Worm (Caenorhabditis elegans): ENCODE measurements around the gene W02A2.5.

The W02A2.5 gene

ce11 chrIV:13369120-13369842 lies 26.6 kb downstream of the W02A2.5 start, which contains the start of gene agt-1:
agt-1 (minus strand) TSS chrIV:13369412.
- no peak for TF ChIP-seq pqm-1 (tag; optimal IDR thresholded peaks at IDR 0.05)
- TF ChIP-seq jun-1 (tag; optimal IDR thresholded peaks at IDR 0.05), result no peak
- TF ChIP-seq ceh-82 (tag; optimal IDR thresholded peaks at IDR 0.05), result no peak
- TF ChIP-seq nhr-28 (tag; optimal IDR thresholded peaks at IDR 0.05), result no peak
- TF ChIP-seq sea-2 (GFP tag; optimal IDR thresholded peaks at IDR 0.05), result no peak
- no peak for TF ChIP-seq nhr-76 (tag; optimal IDR thresholded peaks at IDR 0.05)
- no peak for TF ChIP-seq mdl-1 (tag; optimal IDR thresholded peaks at IDR 0.05)
- TF ChIP-seq elt-2 (tag; optimal IDR thresholded peaks at IDR 0.05), result no peak
- no peak for TF ChIP-seq nhr-12 (tag; optimal IDR thresholded peaks at IDR 0.05)
- no peak for TF ChIP-seq egl-27 (tag; optimal IDR thresholded peaks at IDR 0.05)

- TF ChIP-seq lin-15B (tag; optimal IDR thresholded peaks at IDR 0.05) (peak; percentile 36), mdl-1 (tag; optimal IDR thresholded peaks at IDR 0.05) (no peak), nhr-28 (tag; optimal IDR thresholded peaks at IDR 0.05) (no peak), jun-1 (tag; optimal IDR thresholded peaks at IDR 0.05) (no peak), daf-12 (tag; optimal IDR thresholded peaks at IDR 0.05) (no peak), fkh-2 (tag; optimal IDR thresholded peaks at IDR 0.05) (no peak), nfya-1 (tag; optimal IDR thresholded peaks at IDR 0.05; ENCODE audit: insufficient read depth) (peak; percentile 72), tbx-2 (tag; optimal IDR thresholded peaks at IDR 0.05) (no peak), ztf-11 (tag; optimal IDR thresholded peaks at IDR 0.05) (no peak), pha-4 (tag; optimal IDR thresholded peaks at IDR 0.05) (peak; percentile 42), nhr-23 (tag; optimal IDR thresholded peaks at IDR 0.05) (peak; percentile 28), nhr-11 (tag; optimal IDR thresholded peaks at IDR 0.05) (no peak), nhr-67 (tag; optimal IDR thresholded peaks at IDR 0.05) (no peak), nhr-77 (tag; optimal IDR thresholded peaks at IDR 0.05) (no peak), ZK546.5 (tag; optimal IDR thresholded peaks at IDR 0.05) (no peak), ama-1 (optimal IDR thresholded peaks at IDR 0.05) (no peak), egl-27 (tag; optimal IDR thresholded peaks at IDR 0.05) (no peak), skn-1 (tag; optimal IDR thresholded peaks at IDR 0.05) (no peak), hmg-11 (tag; optimal IDR thresholded peaks at IDR 0.05) (peak; percentile 54), ceh-9 (tag; optimal IDR thresholded peaks at IDR 0.05) (no peak), elt-2 (tag; optimal IDR thresholded peaks at IDR 0.05) (peak; percentile 6), nhr-12 (tag; optimal IDR thresholded peaks at IDR 0.05) (no peak)
Observed at ce11 chrIV:13370235-13370739, 27.6 kb downstream of the W02A2.5 start, which contains the start of the genes rla-2, popl-7 and Y62E10A.24. rla-2 (minus strand) TSS chrIV:13370285. popl-7 (plus strand) TSS chrIV:13370689. Y62E10A.24 (plus strand) TSS chrIV:13370710.

- no peak for TF ChIP-seq elt-2 (tag; optimal IDR thresholded peaks at IDR 0.05)
- TF ChIP-seq daf-12 (tag; optimal IDR thresholded peaks at IDR 0.05), result no peak
- no peak for TF ChIP-seq nhr-77 (tag; optimal IDR thresholded peaks at IDR 0.05)
- TF ChIP-seq lsy-12 (tag; optimal IDR thresholded peaks at IDR 0.05), result no peak
Observed at ce11 chrIV:13371699-13372098, 29.0 kb downstream of the W02A2.5 start, which contains the start of gene Y62E10A.6. Y62E10A.6 (plus strand) TSS chrIV:13371999.

ce11 chrIV:13374918-13375317 lies 32.3 kb downstream of the W02A2.5 start:
- TF ChIP-seq hmg-11 (tag; optimal IDR thresholded peaks at IDR 0.05), result peak; percentile 36
- no peak for TF ChIP-seq R02D3.7 (tag; optimal IDR thresholded peaks at IDR 0.05)
- peak; percentile 10 for TF ChIP-seq lin-39 (tag; optimal IDR thresholded peaks at IDR 0.05)

ce11 chrIV:13377716-13378115 lies 35.1 kb downstream of the W02A2.5 start, which contains the start of gene mau-8:
mau-8 (plus strand) TSS chrIV:13378016.
- TF ChIP-seq egl-5 (tag; optimal IDR thresholded peaks at IDR 0.05) (no peak), zag-1 (tag; optimal IDR thresholded peaks at IDR 0.05) (no peak), unc-39 (tag; optimal IDR thresholded peaks at IDR 0.05) (no peak), nhr-23 (tag; optimal IDR thresholded peaks at IDR 0.05) (no peak), fos-1 (tag; optimal IDR thresholded peaks at IDR 0.05) (no peak), nhr-67 (tag; optimal IDR thresholded peaks at IDR 0.05) (no peak), daf-12 (tag; optimal IDR thresholded peaks at IDR 0.05) (no peak), nhr-12 (tag; optimal IDR thresholded peaks at IDR 0.05) (no peak), eor-1 (tag; optimal IDR thresholded peaks at IDR 0.05) (no peak), lin-15B (tag; optimal IDR thresholded peaks at IDR 0.05) (no peak), nhr-28 (tag; optimal IDR thresholded peaks at IDR 0.05) (no peak), mdl-1 (tag; optimal IDR thresholded peaks at IDR 0.05) (no peak), tbx-2 (tag; optimal IDR thresholded peaks at IDR 0.05) (no peak), ztf-11 (tag; optimal IDR thresholded peaks at IDR 0.05) (no peak), lsy-12 (tag; optimal IDR thresholded peaks at IDR 0.05) (no peak)
